Worm (Caenorhabditis elegans): ENCODE measurements around the gene Y38H6C.20.

DNA sequence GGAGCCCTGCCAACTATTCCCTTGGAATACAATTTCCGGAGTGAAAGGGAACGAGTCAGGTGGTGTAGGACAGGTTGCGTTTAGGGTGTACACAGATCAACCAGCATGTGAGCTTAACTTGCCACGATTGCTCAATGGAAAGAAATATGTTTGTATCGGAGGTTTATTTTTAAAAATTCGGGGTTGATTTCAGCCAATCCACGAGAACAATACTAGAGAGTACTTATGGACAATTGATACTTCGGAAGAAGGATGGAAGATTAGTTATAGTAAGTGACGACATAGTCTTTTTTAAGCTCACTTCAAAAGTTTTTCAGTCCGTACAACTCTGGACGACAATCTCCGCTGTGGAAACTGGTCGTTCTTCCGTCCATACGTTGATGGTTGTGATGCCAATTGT lies 23.9 kb upstream of the Y38H6C.20 start:
- no peak for TF ChIP-seq dpl-1 (GFP tag; optimal IDR thresholded peaks at IDR 0.05)
- no peak for TF ChIP-seq ztf-28 (GFP tag; IDR thresholded peaks at IDR 0.05)
- no peak for TF ChIP-seq attf-6 (GFP tag; IDR thresholded peaks at IDR 0.05)
- TF ChIP-seq lsl-1 (GFP tag; optimal IDR thresholded peaks at IDR 0.05) = no peak
- no peak for TF ChIP-seq lin-26 (GFP tag; IDR thresholded peaks at IDR 0.05)
- TF ChIP-seq F49E8.2 (tag; optimal IDR thresholded peaks at IDR 0.05; ENCODE audit: insufficient read depth) = no peak
- TF ChIP-seq lin-35 (GFP tag; optimal IDR thresholded peaks at IDR 0.05) = no peak
- TF ChIP-seq hrde-1 (tag; optimal IDR thresholded peaks at IDR 0.05; ENCODE audit: borderline replicate concordance) = no peak
- no peak for TF ChIP-seq die-1 (tag; optimal IDR thresholded peaks at IDR 0.05)

Data from whole organism, young adult.